Worm (Caenorhabditis elegans) whole organism, early embryonic: ENCODE measurements around the gene F45D3.3.

ENCODE experiments used
- B0310.2 ChIP-seq: sonication (generic microtip); optimal IDR thresholded peaks from 2 replicates; lab custom pipeline; 2016; ENCODE audit warnings: mild to moderate bottlenecking, missing genetic modification characterization, missing compliant biosample characterization
- F13C5.2 ChIP-seq: sonication (generic microtip); optimal IDR thresholded peaks from 2 replicates; lab custom pipeline; 2017; ENCODE audit warnings: mild to moderate bottlenecking, missing genetic modification characterization, inconsistent platforms, missing compliant biosample characterization
- aly-1 ChIP-seq: sonication (generic microtip); optimal IDR thresholded peaks from 2 replicates; lab custom pipeline; 2016; ENCODE audit warnings: missing genetic modification characterization, missing compliant biosample characterization
- ama-1 ChIP-seq: fragments of 150-350 bp; optimal IDR thresholded peaks from 2 replicates; lab custom pipeline; 2014
- ceh-13 ChIP-seq: fragments of 200-800 bp; sonication (Bioruptor generic); optimal IDR thresholded peaks from 2 replicates; lab custom pipeline; 2018; ENCODE audit warnings: mild to moderate bottlenecking, missing genetic modification characterization, missing compliant biosample characterization
- ceh-36 ChIP-seq: sonication (generic microtip); optimal IDR thresholded peaks from 2 replicates; lab custom pipeline; 2016; ENCODE audit warnings: missing genetic modification characterization, inconsistent platforms, missing compliant biosample characterization
- ets-7 ChIP-seq: sonication (generic microtip); optimal IDR thresholded peaks from 2 replicates; lab custom pipeline; 2016; ENCODE audit warnings: missing genotype, missing genetic modification characterization, missing compliant biosample characterization
- flt-1 ChIP-seq: fragments of 200-800 bp; sonication (Bioruptor generic); IDR thresholded peaks from 2 replicates; pipeline ENCODE4 v1.3.6; 2022; ENCODE audit warnings: missing genetic modification characterization, missing compliant biosample characterization
- hmbx-1 ChIP-seq: sonication (generic microtip); optimal IDR thresholded peaks from 2 replicates; lab custom pipeline; 2016; ENCODE audit warnings: mild to moderate bottlenecking, missing genetic modification characterization, missing compliant biosample characterization
- hmg-4 ChIP-seq: fragments of 200-800 bp; sonication (Bioruptor generic); optimal IDR thresholded peaks from 2 replicates; lab custom pipeline; 2018; ENCODE audit warnings: mild to moderate bottlenecking, missing genetic modification characterization, missing compliant biosample characterization
- hnd-1 ChIP-seq: sonication (generic microtip); optimal IDR thresholded peaks from 2 replicates; lab custom pipeline; 2016; ENCODE audit warnings: missing genetic modification characterization, missing compliant biosample characterization
- pes-1 ChIP-seq: fragments of 200-800 bp; sonication (Bioruptor generic); IDR thresholded peaks from 2 replicates; pipeline ENCODE4 v1.3.6; 2022; ENCODE audit warnings: missing genetic modification reagents, missing genetic modification characterization, missing compliant biosample characterization
- scrt-1 ChIP-seq: fragments of 200-800 bp; sonication (Bioruptor generic); IDR thresholded peaks from 2 replicates; pipeline ENCODE4 v1.3.6; 2022; ENCODE audit warnings: missing genetic modification characterization, missing compliant biosample characterization
- sea-1 ChIP-seq: fragments of 200-800 bp; sonication (Bioruptor generic); conservative IDR thresholded peaks from 2 replicates; pipeline ENCODE4 v1.3.6; 2022; ENCODE audit warnings: missing genetic modification characterization, missing compliant biosample characterization
- tbx-11 ChIP-seq: fragments of 200-800 bp; sonication (Bioruptor generic); IDR thresholded peaks from 2 replicates; pipeline ENCODE4 v1.3.6; 2022; ENCODE audit warnings: missing genetic modification characterization, missing compliant biosample characterization
- tbx-37 ChIP-seq: fragments of 200-800 bp; sonication (Bioruptor generic); conservative IDR thresholded peaks from 2 replicates; pipeline ENCODE4 v1.3.6; 2022; ENCODE audit warnings: missing genetic modification reagents, missing genetic modification characterization, missing compliant biosample characterization
- tra-4 ChIP-seq: sonication (generic microtip); optimal IDR thresholded peaks from 2 replicates; lab custom pipeline; 2017; ENCODE audit warnings: missing genetic modification characterization, missing compliant biosample characterization

The F45D3.3 gene

DNA sequence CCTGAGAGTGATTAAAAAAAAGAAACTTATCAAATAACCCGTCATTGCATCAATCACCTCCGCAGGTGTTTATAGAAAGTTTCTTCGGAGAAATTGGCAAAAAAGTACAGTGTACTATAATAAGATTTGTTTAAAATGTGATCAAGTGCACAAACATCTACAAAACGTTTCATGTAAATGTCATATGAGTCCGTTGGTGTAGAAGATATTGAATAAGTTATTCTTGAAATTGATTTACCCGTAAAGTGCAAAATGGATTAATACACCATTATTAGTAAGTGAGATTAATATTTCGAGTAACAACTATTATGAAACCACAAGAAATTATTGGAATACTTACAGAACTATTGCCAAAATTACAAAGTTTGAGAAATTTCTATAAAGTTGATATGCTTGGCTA is 19.1 kb downstream of the F45D3.3 start:
- TF ChIP-seq B0310.2 (tag; lab: Kevin White, UChicago) (no peak), ets-7 (tag; lab: Kevin White, UChicago) (no peak), sea-1 (GFP tag; lab: Robert Waterston, UW) (no peak), flt-1 (GFP tag; lab: Robert Waterston, UW) (no peak), tbx-37 (GFP tag; lab: Robert Waterston, UW) (no peak), tbx-11 (no peak), ceh-13 (GFP tag; lab: Kevin White, UChicago) (no peak), F13C5.2 (no peak), hmg-4 (GFP tag; lab: Kevin White, UChicago) (no peak), ama-1 (lab: Kevin White, UChicago) (no peak), hmbx-1 (tag; lab: Kevin White, UChicago) (no peak), hnd-1 (tag; lab: Kevin White, UChicago) (no peak), pes-1 (no peak), aly-1 (no peak), scrt-1 (GFP tag; lab: Robert Waterston, UW) (no peak), ceh-36 (tag; lab: Kevin White, UChicago) (no peak), tra-4 (tag; lab: Kevin White, UChicago) (no peak)

DNA sequence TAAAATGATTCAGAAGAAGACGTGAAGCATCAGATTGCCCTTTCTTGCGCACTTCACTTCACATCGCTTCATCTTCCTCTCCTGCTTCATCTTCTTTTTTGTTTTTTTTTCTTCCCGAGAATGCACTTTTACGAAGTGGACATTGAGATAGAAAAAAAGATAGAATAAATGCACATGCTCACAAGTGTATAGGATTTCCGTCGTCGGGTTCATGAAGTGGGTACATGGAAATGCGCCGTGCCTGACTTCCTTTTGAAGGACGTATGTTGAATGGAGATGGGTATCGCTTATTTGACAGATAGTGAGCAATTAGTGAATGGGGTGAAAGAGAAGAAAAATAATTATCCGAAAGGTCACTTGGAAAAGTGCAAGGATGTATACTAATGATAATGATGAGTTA is 20.1 kb downstream of the F45D3.3 start:
- TF ChIP-seq tra-4 (tag; lab: Kevin White, UChicago): no peak
- TF ChIP-seq tbx-11: no peak
- TF ChIP-seq hmg-4 (GFP tag; lab: Kevin White, UChicago): no peak
- TF ChIP-seq hmbx-1 (tag; lab: Kevin White, UChicago): no peak
- TF ChIP-seq aly-1: no peak

DNA sequence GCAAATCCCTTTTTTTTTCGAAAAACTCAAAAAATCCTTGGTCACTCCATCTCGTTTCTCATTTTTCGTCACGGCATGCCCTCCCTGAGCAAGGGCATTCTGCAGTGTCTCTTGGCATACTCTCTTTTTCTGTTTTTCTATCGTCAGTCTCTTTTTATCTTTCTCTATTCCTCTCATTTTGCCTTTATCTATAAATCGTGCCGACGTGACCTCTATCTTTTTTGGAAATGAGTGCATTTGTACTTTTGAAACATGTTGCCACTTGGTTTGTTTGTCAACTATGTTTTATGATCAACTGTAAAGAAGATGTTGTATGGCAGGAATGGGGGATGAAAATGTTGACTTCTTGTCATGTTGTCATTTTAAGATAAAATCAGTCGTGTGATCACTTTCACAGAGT is 21.3 kb downstream of the F45D3.3 start:
- TF ChIP-seq tra-4 (tag; lab: Kevin White, UChicago) (no peak), ceh-13 (GFP tag; lab: Kevin White, UChicago) (no peak), aly-1 (no peak), tbx-37 (GFP tag; lab: Robert Waterston, UW) (no peak)

DNA sequence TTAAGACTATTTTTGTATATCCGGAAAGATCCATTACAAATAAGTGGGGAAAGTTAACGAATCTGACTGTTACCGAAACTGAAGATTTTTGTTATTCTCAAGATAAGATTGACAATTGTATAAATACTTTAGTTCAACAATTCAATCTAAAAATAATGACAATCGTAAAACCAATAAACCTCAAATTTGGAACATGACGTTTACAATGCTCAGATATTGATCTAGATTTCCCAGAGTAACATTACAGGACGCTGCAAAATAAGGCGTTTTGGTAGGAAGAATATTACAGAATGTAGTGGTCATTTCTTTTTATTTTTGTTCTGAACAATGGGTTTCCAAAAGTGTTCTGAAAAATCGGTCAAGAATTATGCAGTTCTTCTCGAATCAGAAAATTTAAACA is 23.4 kb downstream of the F45D3.3 start, which contains the start of gene F45D3.1:
Gene F45D3.1, plus strand, starts transcription at position 301 of the 400 bp plus-strand sequence.
- no peak for TF ChIP-seq F13C5.2
- TF ChIP-seq sea-1 (GFP tag; lab: Robert Waterston, UW): no peak
- TF ChIP-seq ceh-36 (tag; lab: Kevin White, UChicago): no peak
- no peak for TF ChIP-seq ets-7 (tag; lab: Kevin White, UChicago)
- no peak for TF ChIP-seq aly-1
- no peak for TF ChIP-seq flt-1 (GFP tag; lab: Robert Waterston, UW)
- TF ChIP-seq hmbx-1 (tag; lab: Kevin White, UChicago): no peak
- TF ChIP-seq ama-1 (lab: Kevin White, UChicago): no peak
- TF ChIP-seq ceh-13 (GFP tag; lab: Kevin White, UChicago): no peak

DNA sequence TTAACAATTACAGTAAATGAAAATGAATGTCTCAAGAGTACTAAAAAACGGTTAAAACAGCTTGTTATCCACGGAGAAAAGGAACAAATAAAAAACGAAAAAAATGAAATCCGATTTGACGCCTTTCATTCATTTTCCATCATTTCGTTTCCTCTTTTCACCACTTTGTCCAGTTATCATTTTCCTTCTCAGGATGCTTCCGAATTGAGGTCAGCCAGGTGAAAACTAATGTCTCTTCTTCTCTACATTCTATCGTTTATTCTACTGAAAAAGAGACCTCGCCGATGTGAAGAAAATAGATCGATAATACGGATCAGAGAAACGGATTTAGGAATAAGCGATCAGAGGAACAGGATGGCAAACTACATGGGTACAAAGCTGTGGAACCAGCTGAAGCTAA is 24.1 kb downstream of the F45D3.3 start:
- TF ChIP-seq F13C5.2 (no peak), aly-1 (no peak), ets-7 (tag; lab: Kevin White, UChicago) (no peak), flt-1 (GFP tag; lab: Robert Waterston, UW) (no peak), ceh-36 (tag; lab: Kevin White, UChicago) (no peak), B0310.2 (tag; lab: Kevin White, UChicago) (no peak), sea-1 (GFP tag; lab: Robert Waterston, UW) (no peak), tra-4 (tag; lab: Kevin White, UChicago) (no peak), tbx-37 (GFP tag; lab: Robert Waterston, UW) (no peak), hnd-1 (tag; lab: Kevin White, UChicago) (no peak), scrt-1 (GFP tag; lab: Robert Waterston, UW) (no peak), hmbx-1 (tag; lab: Kevin White, UChicago) (no peak), ceh-13 (GFP tag; lab: Kevin White, UChicago) (no peak), ama-1 (lab: Kevin White, UChicago) (no peak), pes-1 (no peak), tbx-11 (no peak), hmg-4 (GFP tag; lab: Kevin White, UChicago) (no peak)

DNA sequence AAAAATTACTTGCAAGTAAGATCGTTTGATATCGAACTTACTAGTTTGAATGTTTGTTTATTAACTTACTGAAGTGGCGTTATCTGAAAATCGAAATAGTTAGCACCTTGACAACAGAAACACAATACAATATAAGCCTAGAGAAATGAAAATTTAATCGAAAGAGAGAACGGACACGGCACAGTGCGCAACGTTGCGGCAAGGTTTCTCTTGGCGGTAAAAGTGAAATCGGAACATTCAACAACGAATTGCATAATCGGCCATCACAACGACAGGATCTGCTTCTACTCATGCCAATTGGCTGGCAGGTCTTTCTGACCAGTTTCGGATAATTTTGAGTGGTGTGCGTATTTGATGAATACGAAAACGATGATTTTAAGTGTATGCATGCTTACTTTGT is 24.7 kb downstream of the F45D3.3 start, which contains the start of gene dyf-4:
Gene dyf-4, minus strand, starts transcription at position 213 of the 400 bp plus-strand sequence.
- TF ChIP-seq aly-1: no peak
- no peak for TF ChIP-seq tra-4 (tag; lab: Kevin White, UChicago)
- TF ChIP-seq B0310.2 (tag; lab: Kevin White, UChicago): no peak
- TF ChIP-seq ceh-13 (GFP tag; lab: Kevin White, UChicago): no peak
- no peak for TF ChIP-seq scrt-1 (GFP tag; lab: Robert Waterston, UW)
- TF ChIP-seq tbx-37 (GFP tag; lab: Robert Waterston, UW): no peak
- TF ChIP-seq ets-7 (tag; lab: Kevin White, UChicago): no peak
- TF ChIP-seq hmg-4 (GFP tag; lab: Kevin White, UChicago): no peak
- no peak for TF ChIP-seq pes-1
- no peak for TF ChIP-seq F13C5.2

DNA sequence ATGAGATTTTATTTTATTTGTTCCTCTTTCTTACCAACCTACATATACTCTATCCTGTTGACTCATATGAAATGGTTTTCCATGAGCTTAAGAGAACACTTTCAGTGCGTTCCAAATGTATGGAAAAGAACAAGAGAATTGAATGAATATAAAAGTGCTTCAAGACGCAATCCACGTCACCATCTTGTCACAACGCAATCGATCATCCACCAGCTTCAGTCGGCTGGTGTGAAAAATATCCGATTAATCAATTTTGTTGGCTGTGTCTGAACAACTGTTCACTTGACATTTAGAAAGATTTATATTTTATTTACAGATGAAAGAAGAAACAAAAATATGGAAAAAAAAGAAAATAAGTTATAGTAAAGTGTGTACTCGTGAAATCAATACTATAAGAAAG is 26.8 kb downstream of the F45D3.3 start:
- TF ChIP-seq hmg-4 (GFP tag; lab: Kevin White, UChicago) (no peak), sea-1 (GFP tag; lab: Robert Waterston, UW) (no peak), hmbx-1 (tag; lab: Kevin White, UChicago) (no peak), ceh-36 (tag; lab: Kevin White, UChicago) (no peak), pes-1 (no peak), B0310.2 (tag; lab: Kevin White, UChicago) (no peak), ceh-13 (GFP tag; lab: Kevin White, UChicago) (no peak), ets-7 (tag; lab: Kevin White, UChicago) (no peak), tra-4 (tag; lab: Kevin White, UChicago) (no peak), flt-1 (GFP tag; lab: Robert Waterston, UW) (no peak), hnd-1 (tag; lab: Kevin White, UChicago) (no peak), aly-1 (no peak), tbx-37 (GFP tag; lab: Robert Waterston, UW) (no peak)
